Worm (Caenorhabditis elegans) whole organism, L1 larva: ENCODE data around the gene C10C6.3.

Experiments used
- C34B4.2 ChIP-seq: sonication (generic microtip); optimal IDR thresholded peaks from 2 replicates; lab custom pipeline; 2017; ENCODE audit warnings: mild to moderate bottlenecking, missing genetic modification characterization, missing compliant biosample characterization
- F16B12.6 ChIP-seq: fragments of 150-350 bp; optimal IDR thresholded peaks from 2 replicates; lab custom pipeline; 2014; ENCODE audit warnings: missing biosample characterization, missing genetic modification characterization
- aly-2 ChIP-seq: fragments of 150-350 bp; optimal IDR thresholded peaks from 2 replicates; lab custom pipeline; 2014; ENCODE audit warnings: missing biosample characterization, missing genetic modification characterization
- ceh-8 ChIP-seq: fragments of 200-800 bp; sonication (Bioruptor generic); optimal IDR thresholded peaks from 2 replicates; lab custom pipeline; 2018; ENCODE audit warnings: mild to moderate bottlenecking, missing genetic modification characterization, moderate library complexity, missing compliant biosample characterization
- ceh-90 ChIP-seq: sonication (generic microtip); optimal IDR thresholded peaks from 2 replicates; lab custom pipeline; 2016; ENCODE audit warnings: missing genetic modification characterization, missing compliant biosample characterization
- egl-27 ChIP-seq, 2 experiments: fragments of 150-350 bp in 1 of 2; sonication (generic microtip); optimal IDR thresholded peaks; 3 replicates each; lab custom pipeline; 2017 to 2018; ENCODE audit warnings: missing biosample characterization in 2 of 2, missing genetic modification characterization in 2 of 2, missing genetic modification reagents in 2 of 2
- irx-1 ChIP-seq: sonication (generic microtip); optimal IDR thresholded peaks from 2 replicates; lab custom pipeline; 2016; ENCODE audit warnings: missing genetic modification characterization, missing compliant biosample characterization
- lin-35 ChIP-seq, 2 experiments: fragments of 150-350 bp; optimal IDR thresholded peaks; 2 replicates each; lab custom pipeline; 2014; ENCODE audit warnings: missing biosample characterization in 2 of 2, missing genetic modification characterization in 2 of 2, missing genetic modification reagents in 2 of 2
- lir-3 ChIP-seq: sonication (generic microtip); optimal IDR thresholded peaks from 2 replicates; lab custom pipeline; 2016; ENCODE audit warnings: mild to moderate bottlenecking, missing genetic modification characterization, moderate library complexity, missing compliant biosample characterization; ENCODE audit not compliant: poor library complexity
- nhr-11 ChIP-seq: fragments of 150-350 bp; optimal IDR thresholded peaks from 2 replicates; lab custom pipeline; 2014; ENCODE audit warnings: missing biosample characterization, missing genetic modification characterization
- nhr-28 ChIP-seq: fragments of 150-350 bp; optimal IDR thresholded peaks from 2 replicates; lab custom pipeline; 2014; ENCODE audit warnings: missing biosample characterization, missing genetic modification characterization
- nhr-71 ChIP-seq: sonication (generic microtip); optimal IDR thresholded peaks from 2 replicates; lab custom pipeline; 2016; ENCODE audit warnings: mild to moderate bottlenecking, missing genetic modification characterization, moderate library complexity, missing compliant biosample characterization
- zag-1 ChIP-seq: fragments of 150-350 bp; optimal IDR thresholded peaks from 2 replicates; lab custom pipeline; 2014; ENCODE audit warnings: missing biosample characterization, missing genetic modification characterization

DNA sequence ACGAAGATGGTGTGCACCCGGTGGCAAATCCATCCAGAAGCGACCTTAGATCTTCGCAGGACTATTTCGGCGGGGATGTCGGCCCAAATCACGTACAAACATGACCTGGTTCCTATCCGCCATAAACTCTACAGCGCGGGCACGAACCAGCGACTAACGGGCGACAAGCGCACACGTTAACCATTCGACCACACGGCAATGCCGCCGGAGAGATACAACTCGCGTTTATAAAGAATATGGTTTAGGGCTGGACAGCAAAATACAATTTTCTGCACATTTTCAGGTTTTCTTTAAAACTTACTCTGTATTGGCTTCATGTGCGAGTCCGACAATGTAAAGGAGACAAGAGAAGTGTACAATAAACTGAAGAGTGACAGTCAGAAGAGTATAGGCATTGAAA is 9.0 kb upstream of the C10C6.3 start:
- TF ChIP-seq nhr-11 (tag; lab: Kevin White, UChicago) (no peak), ceh-90 (tag; lab: Kevin White, UChicago) (no peak), lin-35 (GFP tag; optimal IDR thresholded peaks at IDR 0.05; lab: Kevin White, UChicago) (peak; percentile 41 to 78), egl-27 (tag; optimal IDR thresholded peaks at IDR 0.05; lab: Kevin White, UChicago) (no peak), nhr-28 (tag; lab: Kevin White, UChicago) (no peak), F16B12.6 (tag; lab: Kevin White, UChicago) (no peak), nhr-71 (peak; percentile 76), irx-1 (tag; lab: Kevin White, UChicago) (peak; percentile 56), ceh-8 (GFP tag; lab: Kevin White, UChicago) (no peak), lir-3 (tag; lab: Kevin White, UChicago) (peak; percentile 74), C34B4.2 (tag; lab: Kevin White, UChicago) (no peak), aly-2 (tag; lab: Kevin White, UChicago) (peak; percentile 87), zag-1 (tag; lab: Kevin White, UChicago) (no peak)
